Worm (Caenorhabditis elegans): ENCODE measurements around the gene Y38H6C.16.

ce11 chrV:20498980-20499379 lies 40.2 kb downstream of the Y38H6C.16 start, which contains the start of gene dct-16:
- TF ChIP-seq tbx-9 (tag; optimal IDR thresholded peaks at IDR 0.05; ENCODE audit: borderline replicate concordance) (no peak), ama-1 (optimal IDR thresholded peaks at IDR 0.05) (no peak), ama-1 (GFP tag; optimal IDR thresholded peaks at IDR 0.05) (no peak), sea-2 (GFP tag; IDR thresholded peaks at IDR 0.05) (no peak), F57A8.1 (GFP tag; optimal IDR thresholded peaks at IDR 0.05) (no peak), snpc-1.3 (tag; optimal IDR thresholded peaks at IDR 0.05; ENCODE audit: insufficient read depth) (no peak), B0261.1 (tag; optimal IDR thresholded peaks at IDR 0.05) (no peak), aptf-3 (GFP tag; IDR thresholded peaks at IDR 0.05) (no peak)

All from whole organism, young adult.